Worm (Caenorhabditis elegans): ENCODE data around the gene sgca-1.

- no peak for TF ChIP-seq tra-4 (tag; optimal IDR thresholded peaks at IDR 0.05)
- no peak for TF ChIP-seq ama-1 (optimal IDR thresholded peaks at IDR 0.05)
- no peak for TF ChIP-seq hmg-4 (GFP tag; optimal IDR thresholded peaks at IDR 0.05)
- no peak for TF ChIP-seq sea-1 (GFP tag; conservative IDR thresholded peaks at IDR 0.05)
- no peak for TF ChIP-seq hnd-1 (tag; optimal IDR thresholded peaks at IDR 0.05)
- TF ChIP-seq flt-1 (GFP tag; IDR thresholded peaks at IDR 0.05): no peak
- no peak for TF ChIP-seq ceh-36 (tag; optimal IDR thresholded peaks at IDR 0.05)
- TF ChIP-seq ceh-13 (GFP tag; optimal IDR thresholded peaks at IDR 0.05): no peak
- no peak for TF ChIP-seq ets-7 (tag; optimal IDR thresholded peaks at IDR 0.05)
- no peak for TF ChIP-seq scrt-1 (GFP tag; IDR thresholded peaks at IDR 0.05)
- no peak for TF ChIP-seq F13C5.2 (tag; optimal IDR thresholded peaks at IDR 0.05)
- no peak for TF ChIP-seq B0310.2 (tag; optimal IDR thresholded peaks at IDR 0.05)
- no peak for TF ChIP-seq hmbx-1 (tag; optimal IDR thresholded peaks at IDR 0.05)
- no peak for TF ChIP-seq tbx-11 (GFP tag; IDR thresholded peaks at IDR 0.05)
Observed at ce11 chrX:6795843-6796521, 6.6 kb upstream of the sgca-1 start.
